Fruit fly (Drosophila melanogaster): ENCODE results near the gene Ugt303A1.

Ugt303A1 gene

dm6 chr3R:11200042-11200884, 24.9 kb downstream of the Ugt303A1 start (continued):
- no peak for TF ChIP-seq CG4424 (GFP tag; optimal IDR thresholded peaks at IDR 0.05)
- TF ChIP-seq CG11723 (GFP tag; optimal IDR thresholded peaks at IDR 0.05) = no peak
- TF ChIP-seq CG2129 (GFP tag; IDR thresholded peaks at IDR 0.05; ENCODE audit: partially characterized antibody) = no peak
- TF ChIP-seq dmrt11E (tag; optimal IDR thresholded peaks at IDR 0.05) = no peak
- no peak for TF ChIP-seq zen2 (GFP tag; IDR thresholded peaks at IDR 0.05; ENCODE audit: partially characterized antibody)
- no peak for TF ChIP-seq Hr51 (GFP tag; optimal IDR thresholded peaks at IDR 0.05)
- no peak for TF ChIP-seq tgo (GFP tag; IDR thresholded peaks at IDR 0.05)
- TF ChIP-seq danr (GFP tag; IDR thresholded peaks at IDR 0.05) = no peak
- no peak for TF ChIP-seq CG18619 (GFP tag; optimal IDR thresholded peaks at IDR 0.05)
- TF ChIP-seq stc (GFP tag; IDR thresholded peaks at IDR 0.05) = 0 out of 2 replicates have a peak, but pooled peaks have one; percentile 16
- peak; percentile 46 for TF ChIP-seq ATbp (GFP tag; optimal IDR thresholded peaks at IDR 0.05)
- no peak for TF ChIP-seq CG14050 (GFP tag; IDR thresholded peaks at IDR 0.05)
- no peak for TF ChIP-seq CG10209 (GFP tag; optimal IDR thresholded peaks at IDR 0.05)

- peak; percentile 17 for TF ChIP-seq CG8388 (GFP tag; optimal IDR thresholded peaks at IDR 0.05)
- peak; percentile 60 for TF ChIP-seq Hand (GFP tag; optimal IDR thresholded peaks at IDR 0.05)
- TF ChIP-seq Lim3 (GFP tag; IDR thresholded peaks at IDR 0.05) = no peak
- peak; percentile 50 for TF ChIP-seq HLH3B (GFP tag; IDR thresholded peaks at IDR 0.05)
- TF ChIP-seq CG5245 (GFP tag; optimal IDR thresholded peaks at IDR 0.05) = no peak
- TF ChIP-seq scrt (GFP tag; optimal IDR thresholded peaks at IDR 0.05) = peak; percentile 63
- peak; percentile 62 for TF ChIP-seq esg (GFP tag; conservative IDR thresholded peaks at IDR 0.05)
- TF ChIP-seq H2.0 (GFP tag; IDR thresholded peaks at IDR 0.05) = peak; percentile 47
- TF ChIP-seq CG8281 (tag; optimal IDR thresholded peaks at IDR 0.05) = peak; percentile 2
- peak; percentile 48 for TF ChIP-seq CG12769 (tag; optimal IDR thresholded peaks at IDR 0.05)
- peak; percentile 19 for TF ChIP-seq oc (tag; optimal IDR thresholded peaks at IDR 0.05)
- TF ChIP-seq Blimp-1 (GFP tag; optimal IDR thresholded peaks at IDR 0.05) = peak; percentile 39
- peak; percentile 82 for TF ChIP-seq CG18599 (GFP tag; optimal IDR thresholded peaks at IDR 0.05)
- peak; percentile 35 for TF ChIP-seq CG6813 (GFP tag; optimal IDR thresholded peaks at IDR 0.05)
- peak; percentile 35 for TF ChIP-seq CG3995 (GFP tag; optimal IDR thresholded peaks at IDR 0.05)
- peak; percentile 47 for TF ChIP-seq Drgx (GFP tag; IDR thresholded peaks at IDR 0.05)
- TF ChIP-seq CG12659 (GFP tag; optimal IDR thresholded peaks at IDR 0.05) = peak; percentile 47
- peak; percentile 51 for TF ChIP-seq CG12104 (GFP tag; optimal IDR thresholded peaks at IDR 0.05)
- TF ChIP-seq CG31388 (GFP tag; optimal IDR thresholded peaks at IDR 0.05) = no peak
- peak; percentile 24 for TF ChIP-seq CG13775 (GFP tag; optimal IDR thresholded peaks at IDR 0.05)
- peak; percentile 33 for TF ChIP-seq CG9437 (GFP tag; optimal IDR thresholded peaks at IDR 0.05)
- TF ChIP-seq CG8359 (GFP tag; optimal IDR thresholded peaks at IDR 0.05; ENCODE audit: borderline replicate concordance) = no peak
- peak; percentile 100 for TF ChIP-seq D19B (GFP tag; optimal IDR thresholded peaks at IDR 0.05)
- TF ChIP-seq CG18262 (tag; optimal IDR thresholded peaks at IDR 0.05) = peak; percentile 50
- TF ChIP-seq tin (GFP tag; optimal IDR thresholded peaks at IDR 0.05) = peak; percentile 5
- peak; percentile 76 for TF ChIP-seq CG15269 (tag; optimal IDR thresholded peaks at IDR 0.05)
- TF ChIP-seq CG1602 (GFP tag; optimal IDR thresholded peaks at IDR 0.05) = peak; percentile 9
- 0 out of 2 replicates have a peak, but pooled peaks have one; percentile 33 for TF ChIP-seq CG43689 (GFP tag; IDR thresholded peaks at IDR 0.05)
- TF ChIP-seq Oli (tag; optimal IDR thresholded peaks at IDR 0.05) = peak; percentile 73
- TF ChIP-seq mam (GFP tag; optimal IDR thresholded peaks at IDR 0.05) = peak; percentile 38
- TF ChIP-seq CG13624 (GFP tag; optimal IDR thresholded peaks at IDR 0.05) = no peak
- peak; percentile 31 for TF ChIP-seq CG10147 (GFP tag; optimal IDR thresholded peaks at IDR 0.05)
- TF ChIP-seq lbe (GFP tag; optimal IDR thresholded peaks at IDR 0.05) = peak; percentile 81
- TF ChIP-seq az2 (GFP tag; optimal IDR thresholded peaks at IDR 0.05) = peak; percentile 51
Observed at dm6 chr3R:11200885-11201421, 25.6 kb downstream of the Ugt303A1 start.
